Fruit fly (Drosophila melanogaster) whole organism, prepupa: ENCODE results near the gene CG3407.

Experiments used
- Blimp-1 ChIP-seq: fragments of 200-800 bp; sonication (Bioruptor generic); optimal IDR thresholded peaks from 3 replicates; lab custom pipeline; 2017; ENCODE audit warnings: missing biosample characterization, missing genetic modification characterization, mild to moderate bottlenecking, moderate library complexity, missing genetic modification reagents
- CG10669 ChIP-seq: fragments of 200-800 bp; sonication (Bioruptor generic); optimal IDR thresholded peaks from 3 replicates; lab custom pipeline; 2018; ENCODE audit warnings: missing biosample characterization, mild to moderate bottlenecking, missing genetic modification characterization, moderate library complexity
- CG11294 ChIP-seq: fragments of 200-800 bp; sonication (Bioruptor generic); IDR thresholded peaks from 2 replicates; pipeline ENCODE4 v1.3.6; 2022; ENCODE audit warnings: missing biosample characterization, missing genetic modification characterization
- CG11762 ChIP-seq: fragments of 200-800 bp; sonication (Bioruptor generic); optimal IDR thresholded peaks from 3 replicates; lab custom pipeline; 2016; ENCODE audit warnings: missing biosample characterization, missing genetic modification characterization; ENCODE audit not compliant: insufficient read depth
- CG11902 ChIP-seq: fragments of 200-800 bp; sonication (Bioruptor generic); optimal IDR thresholded peaks from 3 replicates; lab custom pipeline; 2016; ENCODE audit warnings: missing biosample characterization, missing genetic modification characterization
- CG15336 ChIP-seq: fragments of 200-800 bp; sonication (Bioruptor generic); IDR thresholded peaks from 2 replicates; pipeline ENCODE4 v1.3.6; 2022; ENCODE audit warnings: missing biosample characterization, missing genetic modification characterization
- CG1621 ChIP-seq: fragments of 200-800 bp; sonication (Bioruptor generic); optimal IDR thresholded peaks from 3 replicates; lab custom pipeline; 2018; ENCODE audit warnings: missing biosample characterization, mild to moderate bottlenecking, missing genetic modification characterization
- CG34406 ChIP-seq: fragments of 200-800 bp; sonication (Bioruptor generic); optimal IDR thresholded peaks from 3 replicates; lab custom pipeline; 2016; ENCODE audit warnings: missing biosample characterization, missing genetic modification characterization
- CG3919 ChIP-seq: fragments of 200-800 bp; sonication (Bioruptor generic); optimal IDR thresholded peaks from 3 replicates; lab custom pipeline; 2016; ENCODE audit warnings: missing biosample characterization, missing genetic modification characterization
- CG4318 ChIP-seq: fragments of 200-800 bp; sonication (Bioruptor generic); optimal IDR thresholded peaks from 3 replicates; lab custom pipeline; 2017; ENCODE audit warnings: missing biosample characterization, mild to moderate bottlenecking, missing genetic modification characterization
- CG6163 ChIP-seq: fragments of 200-800 bp; sonication (Bioruptor generic); IDR thresholded peaks from 3 replicates; pipeline ENCODE4 v1.3.6; 2022; ENCODE audit warnings: missing biosample characterization, missing genetic modification characterization
- CG6276 ChIP-seq: fragments of 200-800 bp; sonication (Bioruptor generic); optimal IDR thresholded peaks from 2 replicates; lab custom pipeline; 2017; ENCODE audit warnings: missing biosample characterization, mild to moderate bottlenecking, missing genetic modification characterization
- CG6792 ChIP-seq: fragments of 200-800 bp; sonication (Bioruptor generic); optimal IDR thresholded peaks from 3 replicates; lab custom pipeline; 2016; ENCODE audit warnings: missing biosample characterization, missing genetic modification characterization
- CG6808 ChIP-seq: fragments of 200-800 bp; sonication (Bioruptor generic); optimal IDR thresholded peaks from 3 replicates; lab custom pipeline; 2017; ENCODE audit warnings: missing biosample characterization, missing genetic modification characterization, mild to moderate bottlenecking, moderate library complexity, missing genetic modification reagents
- CG6854 ChIP-seq: fragments of 200-800 bp; sonication (Bioruptor generic); optimal IDR thresholded peaks from 2 replicates; lab custom pipeline; 2017; ENCODE audit warnings: missing biosample characterization, mild to moderate bottlenecking, missing genetic modification characterization
- CG7368 ChIP-seq: fragments of 200-800 bp; sonication (Bioruptor generic); optimal IDR thresholded peaks from 3 replicates; lab custom pipeline; 2016; ENCODE audit warnings: missing biosample characterization, missing genetic modification characterization
- CG8119 ChIP-seq: fragments of 200-800 bp; sonication (Bioruptor generic); IDR thresholded peaks from 3 replicates; pipeline ENCODE4 v1.3.6; 2022; ENCODE audit warnings: missing biosample characterization, missing genetic modification characterization
- CG8319 ChIP-seq: fragments of 200-800 bp; sonication (Bioruptor generic); optimal IDR thresholded peaks from 3 replicates; lab custom pipeline; 2016; ENCODE audit warnings: missing biosample characterization, missing genetic modification characterization
- CG9139 ChIP-seq: fragments of 200-800 bp; sonication (Bioruptor generic); optimal IDR thresholded peaks from 3 replicates; lab custom pipeline; 2017; ENCODE audit warnings: missing biosample characterization, mild to moderate bottlenecking, missing genetic modification characterization
- Eip78C ChIP-seq: fragments of 200-800 bp; sonication (Bioruptor generic); peaks from one replicate; lab custom pipeline; 2016; ENCODE audit warnings: missing biosample characterization, missing genetic modification characterization
- Eip93F ChIP-seq: fragments of 200-800 bp; sonication (Bioruptor generic); optimal IDR thresholded peaks from 2 replicates; lab custom pipeline; 2016; ENCODE audit warnings: missing biosample characterization, mild to moderate bottlenecking, missing genetic modification characterization
- Ets96B ChIP-seq: fragments of 200-800 bp; optimal IDR thresholded peaks from 2 replicates; lab custom pipeline; 2019; ENCODE audit warnings: missing biosample characterization, mild to moderate bottlenecking, missing genetic modification characterization, moderate library complexity
- Gug ChIP-seq: fragments of 200-800 bp; sonication (Bioruptor generic); IDR thresholded peaks from 2 replicates; pipeline ENCODE4 v1.3.6; 2022; ENCODE audit warnings: missing biosample characterization, missing genetic modification characterization
- Hr38 ChIP-seq: sonication (Bioruptor generic); optimal IDR thresholded peaks from 2 replicates; lab custom pipeline; 2016; ENCODE audit warnings: missing biosample characterization, missing genetic modification characterization
- Hr39 ChIP-seq: fragments of 200-800 bp; sonication (Bioruptor generic); optimal IDR thresholded peaks from 2 replicates; lab custom pipeline; 2016; ENCODE audit warnings: missing biosample characterization, missing genetic modification characterization
- Hr4 ChIP-seq: fragments of 200-800 bp; sonication (Bioruptor generic); optimal IDR thresholded peaks from 3 replicates; lab custom pipeline; 2016; ENCODE audit warnings: missing biosample characterization, missing genetic modification characterization
- Lpt ChIP-seq: fragments of 200-800 bp; sonication (Bioruptor generic); optimal IDR thresholded peaks from 3 replicates; lab custom pipeline; 2016; ENCODE audit warnings: missing biosample characterization, missing genetic modification characterization
- Met ChIP-seq: fragments of 200-800 bp; sonication (Bioruptor generic); optimal IDR thresholded peaks from 3 replicates; lab custom pipeline; 2016; ENCODE audit warnings: missing biosample characterization, missing genetic modification characterization
- OdsH ChIP-seq: fragments of 200-800 bp; sonication (Bioruptor generic); optimal IDR thresholded peaks from 3 replicates; lab custom pipeline; 2016; ENCODE audit warnings: missing biosample characterization, missing genetic modification characterization
- Smox ChIP-seq: fragments of 200-800 bp; sonication (Bioruptor generic); optimal IDR thresholded peaks from 3 replicates; lab custom pipeline; 2016; ENCODE audit warnings: missing biosample characterization, missing genetic modification characterization
- Sox102F ChIP-seq: fragments of 200-800 bp; sonication (Bioruptor generic); optimal IDR thresholded peaks from 2 replicates; lab custom pipeline; 2016; ENCODE audit warnings: missing biosample characterization, mild to moderate bottlenecking, missing genetic modification characterization
- Sox14 ChIP-seq: fragments of 200-800 bp; sonication (Bioruptor generic); optimal IDR thresholded peaks from 3 replicates; lab custom pipeline; 2016; ENCODE audit warnings: missing biosample characterization, missing genetic modification characterization
- Sox15 ChIP-seq: fragments of 200-800 bp; sonication (Bioruptor generic); optimal IDR thresholded peaks from 3 replicates; lab custom pipeline; 2016; ENCODE audit warnings: missing biosample characterization, missing genetic modification characterization
- achi ChIP-seq: fragments of 200-800 bp; sonication (Bioruptor generic); optimal IDR thresholded peaks from 3 replicates; lab custom pipeline; 2016; ENCODE audit warnings: missing biosample characterization, missing genetic modification characterization
- acj6 ChIP-seq: fragments of 200-800 bp; sonication (Bioruptor generic); optimal IDR thresholded peaks from 3 replicates; lab custom pipeline; 2016; ENCODE audit warnings: missing biosample characterization, missing genetic modification characterization
- dsx ChIP-seq: fragments of 200-800 bp; optimal IDR thresholded peaks from 3 replicates; lab custom pipeline; 2019; ENCODE audit warnings: missing biosample characterization, mild to moderate bottlenecking, missing genetic modification characterization, moderate library complexity; ENCODE audit not compliant: poor library complexity, severe bottlenecking
- eg ChIP-seq: fragments of 200-800 bp; sonication (Bioruptor generic); IDR thresholded peaks from 3 replicates; pipeline ENCODE4 v1.3.6; 2022; ENCODE audit warnings: missing biosample characterization, missing genetic modification characterization
- fd85E ChIP-seq: fragments of 200-800 bp; sonication (Bioruptor generic); optimal IDR thresholded peaks from 3 replicates; lab custom pipeline; 2016; ENCODE audit warnings: missing biosample characterization, missing genetic modification characterization
- lz ChIP-seq: fragments of 200-800 bp; sonication (Bioruptor generic); optimal IDR thresholded peaks from 3 replicates; lab custom pipeline; 2016; ENCODE audit warnings: missing biosample characterization, missing genetic modification characterization
- net ChIP-seq: fragments of 200-800 bp; sonication (Bioruptor generic); optimal IDR thresholded peaks from 3 replicates; lab custom pipeline; 2016; ENCODE audit warnings: missing biosample characterization, missing genetic modification characterization
- pdm3 ChIP-seq: fragments of 200-800 bp; sonication (Bioruptor generic); optimal IDR thresholded peaks from 3 replicates; lab custom pipeline; 2016; ENCODE audit warnings: missing biosample characterization, missing genetic modification characterization
- salr ChIP-seq, 2 experiments: fragments of 200-800 bp; sonication (Bioruptor generic); optimal IDR thresholded peaks; 3 replicates each; lab custom pipeline; 2016 to 2018; ENCODE audit warnings: missing biosample characterization in 2 of 2, missing genetic modification characterization in 2 of 2, mild to moderate bottlenecking in 1 of 2
- spab ChIP-seq: fragments of 200-800 bp; sonication (Bioruptor generic); optimal IDR thresholded peaks from 2 replicates; lab custom pipeline; 2017; ENCODE audit warnings: missing biosample characterization, mild to moderate bottlenecking, missing genetic modification characterization, missing genetic modification reagents
- ss ChIP-seq, 2 experiments: fragments of 200-800 bp; sonication (Bioruptor generic); optimal IDR thresholded peaks; 2 replicates in 1 of 2; 3 replicates in 1 of 2; lab custom pipeline; 2017 to 2018; ENCODE audit warnings: mild to moderate bottlenecking in 2 of 2, missing biosample characterization in 2 of 2, missing genetic modification characterization in 2 of 2, moderate library complexity in 1 of 2
- svp ChIP-seq: fragments of 200-800 bp; sonication (Bioruptor generic); peaks from one replicate; lab custom pipeline; 2016; ENCODE audit warnings: missing biosample characterization, missing genetic modification characterization

Gene CG3407

DNA sequence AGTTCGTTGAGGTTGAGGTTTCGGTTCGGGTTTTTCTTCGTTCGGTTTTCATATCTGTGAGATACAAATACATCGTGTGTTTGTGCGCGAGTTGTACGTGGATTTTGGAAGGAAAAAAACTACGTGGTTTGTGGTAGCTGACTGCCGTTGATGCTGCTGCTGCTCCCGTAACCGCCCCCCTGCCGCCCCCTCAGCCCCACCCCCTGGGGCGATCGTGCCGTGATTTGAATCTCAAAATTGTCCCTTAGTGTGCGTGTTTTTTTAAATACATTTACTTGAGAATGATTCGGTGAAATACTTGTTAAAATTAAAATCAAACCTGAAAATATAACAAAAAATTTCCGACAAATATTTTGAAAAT is 41.2 kb downstream of the CG3407 start:
- TF ChIP-seq eg (GFP tag; lab: Robert Waterston, UW) (0 out of 3 replicates have a peak, but pooled peaks have one; percentile 38), Gug (GFP tag; lab: Robert Waterston, UW) (no peak), Hr38 (GFP tag; lab: Kevin White, UChicago) (no peak), CG1621 (peak; percentile 50), CG6163 (GFP tag; lab: Robert Waterston, UW) (peak; percentile 8; the same call in 2 of the 3 replicates), fd85E (no peak), dsx (GFP tag; lab: Kevin White, UChicago) (no peak), CG8319 (GFP tag; lab: Kevin White, UChicago) (no peak), CG11762 (no peak), Eip78C (GFP tag; lab: Kevin White, UChicago) (no peak), CG15336 (GFP tag; lab: Robert Waterston, UW) (0 out of 2 replicates have a peak, but pooled peaks have one; percentile 9), Hr39 (no peak), CG10669 (no peak), CG6276 (no peak), CG8119 (no peak)

DNA sequence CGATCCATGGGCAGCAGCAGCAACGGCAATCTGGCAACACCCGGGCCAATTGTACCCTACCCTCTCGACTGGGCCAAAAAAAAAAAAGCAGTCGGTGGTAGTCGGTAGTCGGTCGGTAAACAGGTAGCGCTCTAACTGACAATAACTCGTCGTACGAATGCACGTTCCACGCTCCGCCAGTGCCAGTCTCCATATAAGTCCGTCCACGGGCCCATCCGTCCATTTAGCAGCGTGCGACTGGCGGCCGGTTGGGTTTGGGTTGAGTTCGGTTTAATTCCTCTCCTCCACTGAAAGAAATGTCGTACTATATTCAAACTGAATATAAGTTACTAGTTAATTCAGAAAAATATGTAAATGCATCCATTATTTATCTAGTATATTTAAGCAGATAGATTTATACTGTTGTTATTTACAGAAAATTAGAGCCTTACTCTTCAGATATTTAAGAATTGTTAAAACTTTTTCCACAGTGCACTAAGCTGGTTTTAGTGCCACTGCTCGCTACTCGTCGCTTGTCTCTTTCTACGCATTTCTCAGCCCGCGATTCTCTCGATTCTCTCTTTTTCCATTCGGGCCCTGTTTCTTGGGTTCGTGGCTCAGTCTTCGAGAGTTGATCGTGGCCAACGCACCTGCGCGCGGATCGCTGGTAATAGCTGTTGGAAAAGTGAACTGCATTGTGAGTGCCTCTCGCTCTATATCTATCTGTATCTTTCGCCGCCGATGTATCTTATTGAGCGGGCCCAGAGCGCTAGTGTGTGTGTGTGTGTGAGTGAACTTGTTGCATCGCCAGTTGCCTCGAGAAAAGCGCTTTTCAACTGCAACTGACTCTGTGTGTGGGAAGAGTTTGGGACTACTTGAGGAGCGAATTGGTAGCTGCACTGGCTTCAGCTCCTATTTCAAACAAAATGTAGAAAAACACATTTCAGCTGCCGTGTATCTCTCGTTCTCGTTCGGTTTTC is 41.8 kb downstream of the CG3407 start, which contains the start of gene bowl:
Gene bowl (plus strand): TSS at position 592 of the 959 bp plus-strand sequence.
- TF ChIP-seq Hr39 (peak; percentile 98), CG6792 (GFP tag; lab: Kevin White, UChicago) (peak; percentile 99), Hr4 (GFP tag; lab: Kevin White, UChicago) (peak; percentile 97), CG9139 (GFP tag; lab: Kevin White, UChicago) (peak; percentile 90), CG11294 (GFP tag; lab: Robert Waterston, UW) (peak; percentile 96), CG11902 (peak; percentile 89), OdsH (peak; percentile 99), acj6 (peak; percentile 99), Lpt (GFP tag; lab: Kevin White, UChicago) (peak; percentile 96), Met (peak; percentile 98), CG6163 (GFP tag; lab: Robert Waterston, UW) (peak; percentile 99), salr (GFP tag; optimal IDR thresholded peaks at IDR 0.05; lab: Kevin White, UChicago) (peak; percentile 81 to 98), Sox14 (GFP tag; lab: Kevin White, UChicago) (peak; percentile 98), CG8319 (GFP tag; lab: Kevin White, UChicago) (peak; percentile 91), CG11762 (peak; percentile 93), pdm3 (GFP tag; lab: Kevin White, UChicago) (peak; percentile 98), ss (GFP tag; optimal IDR thresholded peaks at IDR 0.05; lab: Kevin White, UChicago) (peak; percentile 92 to 93), CG7368 (GFP tag; lab: Kevin White, UChicago) (peak; percentile 92), Sox102F (GFP tag; lab: Kevin White, UChicago) (peak; percentile 99), CG3919 (GFP tag; lab: Kevin White, UChicago) (peak; percentile 97), Eip78C (GFP tag; lab: Kevin White, UChicago) (peak; percentile 100), net (GFP tag; lab: Kevin White, UChicago) (peak; percentile 98), CG34406 (peak; percentile 96), CG8119 (peak; percentile 100), Ets96B (tag; lab: Kevin White, UChicago) (peak; percentile 95), lz (GFP tag; lab: Kevin White, UChicago) (peak; percentile 99), CG1621 (peak; percentile 87), CG6276 (peak; percentile 93), CG10669 (peak; percentile 92), Smox (GFP tag; lab: Kevin White, UChicago) (peak; percentile 98), eg (GFP tag; lab: Robert Waterston, UW) (peak; percentile 99), CG6854 (GFP tag; lab: Kevin White, UChicago) (peak; percentile 94), spab (GFP tag; lab: Kevin White, UChicago) (peak; percentile 93), dsx (GFP tag; lab: Kevin White, UChicago) (peak; percentile 90), Hr38 (GFP tag; lab: Kevin White, UChicago) (peak; percentile 50), Eip93F (peak; percentile 96), Sox15 (peak; percentile 95), Blimp-1 (GFP tag; lab: Kevin White, UChicago) (peak; percentile 82), fd85E (peak; percentile 78), CG4318 (peak; percentile 89), Gug (GFP tag; lab: Robert Waterston, UW) (peak; percentile 97), achi (GFP tag; lab: Kevin White, UChicago) (peak; percentile 96), svp (peak; percentile 99), CG6808 (GFP tag; lab: Kevin White, UChicago) (peak; percentile 95)
